Fruit fly (Drosophila melanogaster) whole organism, adult: ENCODE data around the gene Mvd.

Source experiments
- CG11617 ChIP-seq: fragments of 200-800 bp; sonication (Bioruptor generic); optimal IDR thresholded peaks from 2 replicates; lab custom pipeline; 2017; ENCODE audit warnings: mild to moderate bottlenecking, missing biosample characterization, missing genetic modification reagents, missing genetic modification characterization
- CG12768 ChIP-seq: fragments of 200-800 bp; sonication (Bioruptor generic); optimal IDR thresholded peaks from 2 replicates; lab custom pipeline; 2017; ENCODE audit warnings: missing biosample characterization, missing genetic modification characterization, mild to moderate bottlenecking, moderate library complexity, missing genetic modification reagents
- CG14711 ChIP-seq: fragments of 200-800 bp; sonication (Bioruptor generic); optimal IDR thresholded peaks from 2 replicates; lab custom pipeline; 2018; ENCODE audit warnings: missing biosample characterization, mild to moderate bottlenecking, missing genetic modification characterization, moderate library complexity
- CG1620 ChIP-seq: fragments of 200-800 bp; sonication (Bioruptor generic); optimal IDR thresholded peaks from 2 replicates; lab custom pipeline; 2016; ENCODE audit warnings: missing biosample characterization, missing genetic modification characterization
- CG33017 ChIP-seq: fragments of 200-800 bp; sonication (Bioruptor generic); optimal IDR thresholded peaks from 2 replicates; lab custom pipeline; 2018; ENCODE audit warnings: missing biosample characterization, mild to moderate bottlenecking, missing genetic modification characterization, moderate library complexity
- CG5204 ChIP-seq: fragments of 200-800 bp; sonication (Bioruptor generic); optimal IDR thresholded peaks from 2 replicates; lab custom pipeline; 2016; ENCODE audit warnings: missing biosample characterization, missing genetic modification characterization
- CG7045 ChIP-seq: fragments of 200-800 bp; sonication (Bioruptor generic); optimal IDR thresholded peaks from 2 replicates; lab custom pipeline; 2017; ENCODE audit warnings: missing biosample characterization, mild to moderate bottlenecking, missing genetic modification characterization
- CG7101 ChIP-seq: fragments of 200-800 bp; sonication (Bioruptor generic); optimal IDR thresholded peaks from 2 replicates; lab custom pipeline; 2018; ENCODE audit warnings: missing biosample characterization, mild to moderate bottlenecking, missing genetic modification characterization, moderate library complexity
- Clk ChIP-seq: fragments of 200-800 bp; sonication (Bioruptor generic); optimal IDR thresholded peaks from 2 replicates; lab custom pipeline; 2017; ENCODE audit warnings: missing biosample characterization, missing genetic modification characterization
- Crg-1 ChIP-seq: fragments of 200-800 bp; sonication (Bioruptor generic); optimal IDR thresholded peaks from 2 replicates; lab custom pipeline; 2016; ENCODE audit warnings: missing biosample characterization, missing genetic modification characterization
- Hr96 ChIP-seq: fragments of 200-800 bp; sonication (Bioruptor generic); optimal IDR thresholded peaks from 2 replicates; lab custom pipeline; 2016; ENCODE audit warnings: missing biosample characterization, missing genetic modification characterization
- Mnt ChIP-seq: fragments of 200-800 bp; sonication (Bioruptor generic); optimal IDR thresholded peaks from 2 replicates; lab custom pipeline; 2016; ENCODE audit warnings: missing biosample characterization, mild to moderate bottlenecking, missing genetic modification characterization
- bab1 ChIP-seq: fragments of 200-800 bp; sonication (Bioruptor generic); optimal IDR thresholded peaks from 3 replicates; lab custom pipeline; 2019; ENCODE audit warnings: missing biosample characterization, mild to moderate bottlenecking, missing genetic modification characterization, moderate library complexity
- cic ChIP-seq: fragments of 200-800 bp; sonication (Bioruptor generic); optimal IDR thresholded peaks from 2 replicates; lab custom pipeline; 2017; ENCODE audit warnings: missing biosample characterization, mild to moderate bottlenecking, missing genetic modification characterization, moderate library complexity
- cnc ChIP-seq, 2 experiments: fragments of >200 bp; optimal IDR thresholded peaks; 2 replicates each; lab custom pipeline; 2017
- kay ChIP-seq: fragments of 200-800 bp; sonication (Bioruptor generic); peaks from one replicate; lab custom pipeline; 2016; ENCODE audit warnings: missing biosample characterization, missing genetic modification characterization, borderline replicate concordance
- ovo ChIP-seq: fragments of 200-800 bp; sonication (Bioruptor generic); optimal IDR thresholded peaks from 2 replicates; lab custom pipeline; 2016; ENCODE audit warnings: missing biosample characterization, missing genetic modification characterization
- pad ChIP-seq: fragments of 200-800 bp; sonication (Bioruptor generic); optimal IDR thresholded peaks from 3 replicates; lab custom pipeline; 2017; ENCODE audit warnings: missing biosample characterization, missing genetic modification characterization, mild to moderate bottlenecking, moderate library complexity, missing genetic modification reagents
- tj ChIP-seq: fragments of 200-800 bp; sonication (Bioruptor generic); optimal IDR thresholded peaks from 3 replicates; lab custom pipeline; 2017; ENCODE audit warnings: missing biosample characterization, mild to moderate bottlenecking, missing genetic modification characterization, moderate library complexity
- toe ChIP-seq: fragments of 200-800 bp; sonication (Bioruptor generic); optimal IDR thresholded peaks from 2 replicates; lab custom pipeline; 2016; ENCODE audit warnings: missing biosample characterization, missing genetic modification characterization

Gene Mvd

dm6 chrX:15738890-15739550 lies 9.9 kb upstream of the Mvd start, which contains the start of the genes CG11679 and CG8206:
Gene CG11679, minus strand, starts transcription at chrX:15738954.
Gene CG8206, plus strand, starts transcription at chrX:15739230.
- TF ChIP-seq CG33017 (tag; lab: Kevin White, UChicago) (peak; percentile 11), bab1 (peak; percentile 75), CG7101 (peak; percentile 61), kay (GFP tag; lab: Kevin White, UChicago) (no peak), CG5204 (GFP tag; lab: Kevin White, UChicago) (no peak), CG12768 (no peak), toe (peak; percentile 71), CG1620 (GFP tag; lab: Kevin White, UChicago) (peak; percentile 71), pad (GFP tag; lab: Kevin White, UChicago) (peak; percentile 45), Clk (no peak), Hr96 (peak; percentile 75), CG7045 (GFP tag; lab: Kevin White, UChicago) (no peak), CG14711 (tag; lab: Kevin White, UChicago) (peak; percentile 53), Mnt (GFP tag; lab: Kevin White, UChicago) (peak; percentile 85), ovo (GFP tag; lab: Kevin White, UChicago) (peak; percentile 16), cic (GFP tag; lab: Kevin White, UChicago) (peak; percentile 24), CG11617 (peak; percentile 58), cnc (optimal IDR thresholded peaks at IDR 0.05; lab: Kevin White, UChicago) (no peak), Crg-1 (GFP tag; lab: Kevin White, UChicago) (peak; percentile 40), tj (GFP tag; lab: Kevin White, UChicago) (peak; percentile 11)

dm6 chrX:15740288-15740726 lies 8.7 kb upstream of the Mvd start:
- TF ChIP-seq Clk (peak; percentile 14), Mnt (GFP tag; lab: Kevin White, UChicago) (peak; percentile 48), CG11617 (peak; percentile 76), pad (GFP tag; lab: Kevin White, UChicago) (peak; percentile 46), cnc (optimal IDR thresholded peaks at IDR 0.05; lab: Kevin White, UChicago) (no peak), tj (GFP tag; lab: Kevin White, UChicago) (no peak), cic (GFP tag; lab: Kevin White, UChicago) (peak; percentile 44), bab1 (peak; percentile 19), kay (GFP tag; lab: Kevin White, UChicago) (no peak), CG14711 (tag; lab: Kevin White, UChicago) (peak; percentile 78), CG7045 (GFP tag; lab: Kevin White, UChicago) (peak; percentile 31), CG33017 (tag; lab: Kevin White, UChicago) (peak; percentile 69), CG1620 (GFP tag; lab: Kevin White, UChicago) (no peak), CG5204 (GFP tag; lab: Kevin White, UChicago) (no peak), CG7101 (peak; percentile 87), Crg-1 (GFP tag; lab: Kevin White, UChicago) (peak; percentile 7), CG12768 (peak; percentile 63), ovo (GFP tag; lab: Kevin White, UChicago) (no peak), toe (no peak), Hr96 (no peak)

DNA sequence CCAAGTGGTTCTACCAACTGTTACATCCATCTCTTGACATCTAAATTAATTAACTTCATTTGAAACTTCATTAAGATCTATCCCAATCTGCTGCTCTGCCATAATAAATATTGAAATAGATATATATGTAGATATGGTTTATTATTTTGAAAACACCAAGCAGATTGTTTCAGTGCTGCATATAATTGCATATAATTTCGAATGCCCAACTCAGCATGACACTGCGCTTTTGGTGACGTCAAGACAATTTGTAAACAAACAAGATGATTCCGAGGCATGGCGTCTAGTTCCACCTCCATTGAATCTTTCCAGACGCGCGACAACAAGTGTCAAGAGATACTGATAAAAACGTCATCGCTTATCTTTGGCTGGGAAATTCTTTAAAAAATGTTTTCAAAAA lies 8.1 kb upstream of the Mvd start:
- TF ChIP-seq CG14711 (tag; lab: Kevin White, UChicago) (peak; percentile 33), CG7045 (GFP tag; lab: Kevin White, UChicago) (no peak), cic (GFP tag; lab: Kevin White, UChicago) (no peak), Crg-1 (GFP tag; lab: Kevin White, UChicago) (no peak), tj (GFP tag; lab: Kevin White, UChicago) (peak; percentile 5), CG1620 (GFP tag; lab: Kevin White, UChicago) (no peak), CG33017 (tag; lab: Kevin White, UChicago) (no peak), bab1 (no peak), kay (GFP tag; lab: Kevin White, UChicago) (no peak), CG11617 (no peak), ovo (GFP tag; lab: Kevin White, UChicago) (no peak), cnc (optimal IDR thresholded peaks at IDR 0.05; lab: Kevin White, UChicago) (peak; percentile 97 to 100), Clk (no peak), CG12768 (no peak), toe (no peak), CG7101 (peak; percentile 31), CG5204 (GFP tag; lab: Kevin White, UChicago) (no peak)

DNA sequence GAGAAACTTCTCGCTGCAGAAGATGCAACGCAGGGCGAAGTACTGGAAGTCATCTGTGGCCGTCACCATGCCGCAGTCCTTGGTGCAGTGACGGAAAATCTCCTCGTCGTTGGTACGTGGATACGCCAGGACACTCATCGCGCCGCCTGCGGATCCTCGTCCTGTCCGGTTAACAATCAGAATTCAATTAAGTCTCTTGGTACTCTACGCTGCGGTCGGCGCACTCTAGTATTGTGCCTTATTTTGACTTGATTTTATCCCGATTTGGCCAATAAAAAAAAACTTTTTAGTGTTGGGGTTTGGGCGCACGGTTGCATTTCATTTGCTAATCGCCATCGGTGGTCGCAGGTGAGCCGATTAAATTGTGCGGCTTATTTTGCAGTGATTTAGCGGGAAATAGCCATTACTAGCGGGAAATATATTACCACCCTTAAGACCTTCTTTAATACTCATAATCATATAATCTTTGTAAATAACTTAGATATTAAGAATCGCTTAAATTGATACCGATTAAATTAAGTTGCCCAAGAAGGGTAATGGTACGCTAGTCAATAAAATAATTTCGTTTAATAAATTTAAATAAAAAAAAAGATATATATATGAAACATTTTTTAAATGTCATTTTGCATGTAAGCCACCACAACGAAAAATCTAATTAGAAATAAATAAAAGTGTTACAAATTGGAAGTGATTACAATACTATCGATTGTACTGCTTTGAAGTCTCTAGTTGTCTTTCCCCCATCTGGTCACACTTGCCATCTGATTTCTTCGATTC lies 2.9 kb upstream of the Mvd start, which contains the start of the genes CG8944 and CCT6:
Gene CG8944 (minus strand): TSS at position 327 of the 777 bp plus-strand sequence.
Gene CCT6 (plus strand): TSS at position 744 of the 777 bp plus-strand sequence.
- no peak for TF ChIP-seq CG33017 (tag; lab: Kevin White, UChicago)
- TF ChIP-seq ovo (GFP tag; lab: Kevin White, UChicago) = peak; percentile 22
- no peak for TF ChIP-seq kay (GFP tag; lab: Kevin White, UChicago)
- TF ChIP-seq tj (GFP tag; lab: Kevin White, UChicago) = peak; percentile 18
- no peak for TF ChIP-seq toe
- TF ChIP-seq CG5204 (GFP tag; lab: Kevin White, UChicago) = no peak
- TF ChIP-seq cic (GFP tag; lab: Kevin White, UChicago) = no peak
- no peak for TF ChIP-seq CG14711 (tag; lab: Kevin White, UChicago)
- TF ChIP-seq CG7045 (GFP tag; lab: Kevin White, UChicago) = no peak
- TF ChIP-seq Hr96 = no peak
- TF ChIP-seq CG7101 = peak; percentile 49
- no peak for TF ChIP-seq cnc (optimal IDR thresholded peaks at IDR 0.05; lab: Kevin White, UChicago)
- peak; percentile 21 for TF ChIP-seq CG1620 (GFP tag; lab: Kevin White, UChicago)
- TF ChIP-seq Mnt (GFP tag; lab: Kevin White, UChicago) = peak; percentile 34
- TF ChIP-seq CG11617 = peak; percentile 49
- no peak for TF ChIP-seq bab1
- peak; percentile 5 for TF ChIP-seq CG12768
- no peak for TF ChIP-seq Clk
- no peak for TF ChIP-seq Crg-1 (GFP tag; lab: Kevin White, UChicago)
- TF ChIP-seq pad (GFP tag; lab: Kevin White, UChicago) = no peak
